Fruit fly (Drosophila melanogaster): ENCODE data around the gene Saf-B.

Gene Saf-B

dm6 chr3R:24768538-24769401 lies 48.5 kb upstream of the Saf-B start, which contains the start of gene CG13631 (continued):
- no peak for TF ChIP-seq Myc (optimal IDR thresholded peaks at IDR 0.05)

DNA sequence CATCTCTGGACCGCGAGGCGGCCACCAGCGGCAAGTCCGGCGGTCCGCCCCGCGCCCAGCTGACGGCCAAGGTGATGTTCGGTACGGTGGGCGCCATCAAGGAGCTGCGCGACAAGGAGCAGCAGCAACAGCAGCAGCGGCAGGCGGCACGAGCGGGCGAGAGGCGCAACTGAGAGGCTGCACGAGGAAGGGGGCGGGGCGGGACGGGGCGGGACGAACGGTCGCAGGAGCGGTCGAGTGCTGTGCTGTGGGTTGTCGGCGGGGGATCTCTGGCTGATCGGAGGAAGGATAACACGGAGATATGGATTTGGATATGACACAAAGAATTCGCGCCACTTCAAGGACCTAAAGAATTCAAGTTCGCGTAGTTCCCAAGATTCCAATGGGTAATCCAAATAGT lies 47.7 kb upstream of the Saf-B start:
- TF ChIP-seq Dfd (GFP tag; optimal IDR thresholded peaks at IDR 0.05) (peak; percentile 82), Mio (GFP tag; optimal IDR thresholded peaks at IDR 0.05) (no peak), Myc (optimal IDR thresholded peaks at IDR 0.05) (no peak)

DNA sequence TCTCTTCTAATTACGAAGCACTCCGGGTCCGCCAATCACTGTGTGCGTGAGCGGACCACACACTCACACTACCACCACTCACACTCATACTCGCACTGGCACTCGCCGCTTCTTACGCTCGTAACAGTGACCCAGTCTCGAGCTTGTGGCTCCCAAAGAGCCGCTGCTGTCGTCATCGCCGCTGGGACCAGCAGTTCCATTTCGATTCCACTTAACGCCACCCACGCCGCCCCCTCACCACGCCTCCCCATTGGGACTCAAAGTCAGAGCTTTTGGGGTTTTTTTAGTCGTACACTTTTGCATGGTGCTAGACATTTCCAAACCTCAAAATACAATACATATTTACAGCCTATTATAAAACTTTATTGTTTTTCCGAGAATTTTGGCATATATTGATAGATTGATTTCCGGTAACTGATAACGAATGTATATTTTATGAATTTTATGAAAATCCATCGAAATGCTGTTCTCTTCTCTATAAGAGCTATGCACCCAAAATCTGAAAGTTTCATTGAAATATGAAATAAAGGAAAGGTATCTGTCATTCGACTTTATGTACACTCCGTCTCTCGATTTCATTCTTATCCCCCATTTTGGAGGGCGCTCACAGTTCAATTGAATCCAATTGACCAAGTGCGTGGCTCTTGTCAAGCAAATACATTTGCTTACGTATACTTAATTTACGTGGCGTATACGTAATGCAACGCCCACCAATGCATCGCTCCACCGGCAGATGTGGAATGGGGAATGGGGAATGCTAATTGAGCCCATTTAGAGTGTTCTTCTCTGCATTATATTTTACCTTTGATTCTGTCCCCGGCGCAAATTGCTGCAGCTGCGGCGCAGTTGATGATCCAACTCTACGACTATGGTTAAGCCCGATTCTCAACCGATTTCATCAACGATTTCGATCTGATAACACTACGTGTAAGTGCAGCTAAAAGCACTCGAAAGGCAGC lies 45.7 kb upstream of the Saf-B start, which contains the start of gene CG42331:
CG42331 (plus strand) TSS at position 909 of the 959 bp plus-strand sequence.
- TF ChIP-seq Rel (GFP tag; optimal IDR thresholded peaks at IDR 0.05) (no peak), Rel (tag; optimal IDR thresholded peaks at IDR 0.05) (peak; percentile 87), Hr83 (GFP tag; optimal IDR thresholded peaks at IDR 0.05; ENCODE audit: poor library complexity, severe bottlenecking) (no peak), brk (GFP tag; optimal IDR thresholded peaks at IDR 0.05) (peak; percentile 11), br (GFP tag; optimal IDR thresholded peaks at IDR 0.05) (no peak), fru (GFP tag; optimal IDR thresholded peaks at IDR 0.05) (peak; percentile 71), HLH106 (tag; optimal IDR thresholded peaks at IDR 0.05) (peak; percentile 23), OdsH (GFP tag; optimal IDR thresholded peaks at IDR 0.05) (peak; percentile 51), N (GFP tag; optimal IDR thresholded peaks at IDR 0.05) (no peak), Dif (GFP tag; optimal IDR thresholded peaks at IDR 0.05; ENCODE audit: partially characterized antibody) (peak; percentile 3), rgr (GFP tag; optimal IDR thresholded peaks at IDR 0.05) (peak; percentile 50), CG32264 (GFP tag; optimal IDR thresholded peaks at IDR 0.05) (no peak), Sp1 (GFP tag; optimal IDR thresholded peaks at IDR 0.05) (no peak), foxo (GFP tag; optimal IDR thresholded peaks at IDR 0.05) (peak in 1 of 2 experiments; percentile 69), pan (optimal IDR thresholded peaks at IDR 0.05) (no peak), CrebA (GFP tag; optimal IDR thresholded peaks at IDR 0.05; ENCODE audit: borderline replicate concordance) (no peak), Dfd (GFP tag; optimal IDR thresholded peaks at IDR 0.05) (no peak), Abd-B (GFP tag; optimal IDR thresholded peaks at IDR 0.05) (no peak), lola (GFP tag; optimal IDR thresholded peaks at IDR 0.05) (no peak), psq (GFP tag; optimal IDR thresholded peaks at IDR 0.05) (no peak), sage (GFP tag; optimal IDR thresholded peaks at IDR 0.05) (no peak), usp (GFP tag; optimal IDR thresholded peaks at IDR 0.05) (no peak), dl (GFP tag; optimal IDR thresholded peaks at IDR 0.05; ENCODE audit: insufficient read depth in 1 of 2, partially characterized antibody in 2 of 2) (peak in 1 of 2 experiments; percentile 52), ey (GFP tag; optimal IDR thresholded peaks at IDR 0.05) (peak; percentile 38), sv (GFP tag; optimal IDR thresholded peaks at IDR 0.05) (no peak), dmrt93B (GFP tag; optimal IDR thresholded peaks at IDR 0.05) (no peak), Hr78 (GFP tag; optimal IDR thresholded peaks at IDR 0.05) (no peak), tai (GFP tag; optimal IDR thresholded peaks at IDR 0.05) (no peak), jim (GFP tag; optimal IDR thresholded peaks at IDR 0.05) (no peak), Myc (optimal IDR thresholded peaks at IDR 0.05) (no peak), Vsx2 (GFP tag; optimal IDR thresholded peaks at IDR 0.05; ENCODE audit: partially characterized antibody) (no peak), Mio (GFP tag; optimal IDR thresholded peaks at IDR 0.05) (no peak), Hnf4 (GFP tag; optimal IDR thresholded peaks at IDR 0.05) (peak; percentile 5), CG9705 (GFP tag; optimal IDR thresholded peaks at IDR 0.05) (no peak), woc (GFP tag; optimal IDR thresholded peaks at IDR 0.05) (no peak), Jra (GFP tag; optimal IDR thresholded peaks at IDR 0.05) (no peak), GATAd (GFP tag; optimal IDR thresholded peaks at IDR 0.05) (no peak), h (GFP tag; optimal IDR thresholded peaks at IDR 0.05) (peak; percentile 50), dsf (GFP tag; optimal IDR thresholded peaks at IDR 0.05; ENCODE audit: borderline replicate concordance) (no peak)
